Worm (Caenorhabditis elegans): ENCODE measurements around the gene Y53G8AL.1.

ce11 chrIII:3271682-3272081 lies 38.8 kb downstream of the Y53G8AL.1 start:
- no peak for TF ChIP-seq F49E8.2 (tag; optimal IDR thresholded peaks at IDR 0.05; ENCODE audit: borderline replicate concordance)
- TF ChIP-seq lin-13 (GFP tag; optimal IDR thresholded peaks at IDR 0.05) = peak; percentile 35
- no peak for TF ChIP-seq ama-1 (optimal IDR thresholded peaks at IDR 0.05)
- TF ChIP-seq lin-15B (tag; optimal IDR thresholded peaks at IDR 0.05) = no peak
- TF ChIP-seq unc-130 (GFP tag; optimal IDR thresholded peaks at IDR 0.05) = no peak
- TF ChIP-seq ZK546.5 (tag; optimal IDR thresholded peaks at IDR 0.05) = no peak
- TF ChIP-seq arid-1 (GFP tag; conservative IDR thresholded peaks at IDR 0.05) = no peak

Data from whole organism, L4 larva.